Fruit fly (Drosophila melanogaster): ENCODE data around the gene CG31704.

CG31704 gene

dm6 chr2L:11806701-11807674, 33.5 kb upstream of the CG31704 start (continued):
- no peak for TF ChIP-seq slou (GFP tag; optimal IDR thresholded peaks at IDR 0.05)
- TF ChIP-seq Deaf1 (tag; optimal IDR thresholded peaks at IDR 0.05) = peak; percentile 93
- TF ChIP-seq bab2 (GFP tag; optimal IDR thresholded peaks at IDR 0.05) = peak; percentile 6
- no peak for TF ChIP-seq prd (optimal IDR thresholded peaks at IDR 0.05)
- no peak for TF ChIP-seq prd (GFP tag; IDR thresholded peaks at IDR 0.05)
- TF ChIP-seq CG2116 (GFP tag; optimal IDR thresholded peaks at IDR 0.05) = peak; percentile 90
- TF ChIP-seq psq (GFP tag; optimal IDR thresholded peaks at IDR 0.05) = peak; percentile 98
- TF ChIP-seq CG12071 (GFP tag; optimal IDR thresholded peaks at IDR 0.05) = peak; percentile 34
- TF ChIP-seq CG11723 (GFP tag; optimal IDR thresholded peaks at IDR 0.05) = no peak
- no peak for TF ChIP-seq eyg (GFP tag; optimal IDR thresholded peaks at IDR 0.05)
- TF ChIP-seq Dip2 (GFP tag; IDR thresholded peaks at IDR 0.05) = no peak
- TF ChIP-seq zf30C (GFP tag; optimal IDR thresholded peaks at IDR 0.05) = no peak
- peak; percentile 43 for TF ChIP-seq vvl (GFP tag; IDR thresholded peaks at IDR 0.05)
- TF ChIP-seq Stat92E (GFP tag; optimal IDR thresholded peaks at IDR 0.05) = peak in 1 of 3 experiments; percentile 28
- peak; percentile 25 for TF ChIP-seq B-H2 (GFP tag; optimal IDR thresholded peaks at IDR 0.05)
- peak; percentile 95 for TF ChIP-seq sqz (GFP tag; optimal IDR thresholded peaks at IDR 0.05)
- peak; percentile 93 for TF ChIP-seq nom (GFP tag; optimal IDR thresholded peaks at IDR 0.05)
- TF ChIP-seq insv (GFP tag; optimal IDR thresholded peaks at IDR 0.05) = peak in 1 of 2 experiments; percentile 82
- no peak for TF ChIP-seq CG15269 (tag; optimal IDR thresholded peaks at IDR 0.05)
- TF ChIP-seq Antp (GFP tag; optimal IDR thresholded peaks at IDR 0.05) = peak; percentile 3
- no peak for TF ChIP-seq hkb (optimal IDR thresholded peaks at IDR 0.05)
- no peak for TF ChIP-seq hkb (GFP tag; IDR thresholded peaks at IDR 0.05)
- no peak for TF ChIP-seq Xrp1 (GFP tag; IDR thresholded peaks at IDR 0.05)
- TF ChIP-seq shn (GFP tag; optimal IDR thresholded peaks at IDR 0.05) = no peak
- 0 out of 3 replicates have a peak, but pooled peaks have one; percentile 34 for TF ChIP-seq CG6175 (GFP tag; IDR thresholded peaks at IDR 0.05)
- TF ChIP-seq tin (GFP tag; optimal IDR thresholded peaks at IDR 0.05) = no peak
- peak; percentile 15 for TF ChIP-seq gcm (GFP tag; optimal IDR thresholded peaks at IDR 0.05)
- TF ChIP-seq CHES-1-like (GFP tag; optimal IDR thresholded peaks at IDR 0.05) = peak; percentile 24
- TF ChIP-seq peb (GFP tag; IDR thresholded peaks at IDR 0.05) = no peak
- TF ChIP-seq Hey (tag; optimal IDR thresholded peaks at IDR 0.05) = peak; percentile 35
- TF ChIP-seq Sry-δ (GFP tag; optimal IDR thresholded peaks at IDR 0.05) = no peak
- TF ChIP-seq lmd (GFP tag; IDR thresholded peaks at IDR 0.05) = no peak
- TF ChIP-seq crc (GFP tag; optimal IDR thresholded peaks at IDR 0.05) = no peak
- TF ChIP-seq lbe (GFP tag; optimal IDR thresholded peaks at IDR 0.05) = peak; percentile 56
- peak; percentile 50 for TF ChIP-seq Sry-β (GFP tag; optimal IDR thresholded peaks at IDR 0.05)
- peak; percentile 23 for TF ChIP-seq CG34376 (GFP tag; optimal IDR thresholded peaks at IDR 0.05)
- TF ChIP-seq NC2β (GFP tag; optimal IDR thresholded peaks at IDR 0.05) = no peak
- TF ChIP-seq sob (GFP tag; IDR thresholded peaks at IDR 0.05) = peak; percentile 30; the same call in 1 of the 2 replicates
- TF ChIP-seq CG9437 (GFP tag; optimal IDR thresholded peaks at IDR 0.05) = peak; percentile 82
- no peak for TF ChIP-seq CG9609 (GFP tag; optimal IDR thresholded peaks at IDR 0.05)
- peak; percentile 87 for TF ChIP-seq Drgx (GFP tag; IDR thresholded peaks at IDR 0.05)
- peak; percentile 16 for TF ChIP-seq CG2678 (tag; optimal IDR thresholded peaks at IDR 0.05)
- peak; percentile 10 for TF ChIP-seq gem (tag; optimal IDR thresholded peaks at IDR 0.05)
- no peak for TF ChIP-seq CG11560 (tag; IDR thresholded peaks at IDR 0.05)
- no peak for TF ChIP-seq gsb-n (tag; optimal IDR thresholded peaks at IDR 0.05)
- TF ChIP-seq Elba2 (GFP tag; optimal IDR thresholded peaks at IDR 0.05) = peak; percentile 76
- peak; percentile 17; the same call in 1 of the 2 replicates for TF ChIP-seq CG32532 (GFP tag; IDR thresholded peaks at IDR 0.05)
- peak; percentile 79 for TF ChIP-seq CG10543 (GFP tag; optimal IDR thresholded peaks at IDR 0.05)
- TF ChIP-seq CG2875 (GFP tag; optimal IDR thresholded peaks at IDR 0.05) = no peak
